Worm (Caenorhabditis elegans) whole organism, L1 larva: ENCODE results near the gene srxa-12.
A peak's percentile ranks its signal among the peaks of the same experiment; 100 is the strongest.

ENCODE experiments used
- C16A3.4 ChIP-seq: fragments of 150-350 bp; optimal IDR thresholded peaks from 2 replicates; lab custom pipeline; 2014; ENCODE audit warnings: missing biosample characterization, missing genetic modification characterization
- F16B12.6 ChIP-seq: fragments of 150-350 bp; optimal IDR thresholded peaks from 2 replicates; lab custom pipeline; 2014; ENCODE audit warnings: missing biosample characterization, missing genetic modification characterization
- ama-1 ChIP-seq: fragments of 150-350 bp; optimal IDR thresholded peaks from 2 replicates; lab custom pipeline; 2014
- ceh-63 ChIP-seq: fragments of 200-800 bp; sonication (Bioruptor generic); optimal IDR thresholded peaks from 2 replicates; lab custom pipeline; 2018; ENCODE audit warnings: mild to moderate bottlenecking, missing genetic modification characterization, missing compliant biosample characterization
- ceh-90 ChIP-seq: sonication (generic microtip); optimal IDR thresholded peaks from 2 replicates; lab custom pipeline; 2016; ENCODE audit warnings: missing genetic modification characterization, missing compliant biosample characterization
- dsc-1 ChIP-seq: sonication (generic microtip); optimal IDR thresholded peaks from 2 replicates; lab custom pipeline; 2016; ENCODE audit warnings: mild to moderate bottlenecking, missing genetic modification characterization, missing compliant biosample characterization
- efl-1 ChIP-seq, 4 experiments: fragments of 150-350 bp; optimal IDR thresholded peaks in 3 of 4; peaks in 1 of 4; 1 replicate in 1 of 4; 2 replicates in 3 of 4; lab custom pipeline; 2014; ENCODE audit warnings: missing biosample characterization in 2 of 4, missing genetic modification characterization in 2 of 4, missing genetic modification reagents in 2 of 4
- elt-3 ChIP-seq, 6 experiments: fragments of 150-350 bp in 1 of 6; sonication (generic microtip); optimal IDR thresholded peaks; 2 replicates each; lab custom pipeline; 2017 to 2018; ENCODE audit warnings: missing biosample characterization in 6 of 6, missing genetic modification characterization in 6 of 6, inconsistent platforms in 1 of 6
- ets-5 ChIP-seq: fragments of 200-800 bp; sonication (Bioruptor generic); IDR thresholded peaks from 2 replicates; pipeline ENCODE4 v1.3.6; 2022; ENCODE audit warnings: missing genetic modification characterization, missing compliant biosample characterization
- fkh-10 ChIP-seq: sonication (generic microtip); optimal IDR thresholded peaks from 2 replicates; lab custom pipeline; 2017; ENCODE audit warnings: missing biosample characterization, missing genetic modification reagents, missing genetic modification characterization
- fkh-8 ChIP-seq: sonication (generic microtip); optimal IDR thresholded peaks from 2 replicates; lab custom pipeline; 2016; ENCODE audit warnings: mild to moderate bottlenecking, missing genetic modification characterization, missing compliant biosample characterization
- grh-1 ChIP-seq: fragments of 200-800 bp; sonication (Bioruptor generic); IDR thresholded peaks from 2 replicates; pipeline ENCODE4 v1.3.6; 2022; ENCODE audit warnings: missing genetic modification reagents, missing genetic modification characterization, missing compliant biosample characterization
- hlh-17 ChIP-seq: fragments of 200-800 bp; sonication (Bioruptor generic); optimal IDR thresholded peaks from 2 replicates; lab custom pipeline; 2018; ENCODE audit warnings: missing genetic modification characterization, mild to moderate bottlenecking, missing compliant biosample characterization, moderate library complexity, borderline replicate concordance
- lin-15B ChIP-seq: fragments of 150-350 bp; sonication (generic microtip); optimal IDR thresholded peaks from 3 replicates; lab custom pipeline; 2014; ENCODE audit warnings: missing biosample characterization, missing genetic modification characterization
- lin-35 ChIP-seq, 2 experiments: fragments of 150-350 bp; optimal IDR thresholded peaks; 2 replicates each; lab custom pipeline; 2014; ENCODE audit warnings: missing biosample characterization in 2 of 2, missing genetic modification characterization in 2 of 2, missing genetic modification reagents in 2 of 2
- lir-3 ChIP-seq: sonication (generic microtip); optimal IDR thresholded peaks from 2 replicates; lab custom pipeline; 2016; ENCODE audit warnings: mild to moderate bottlenecking, missing genetic modification characterization, moderate library complexity, missing compliant biosample characterization; ENCODE audit not compliant: poor library complexity
- lsy-2 ChIP-seq, 2 experiments: fragments of 150-350 bp; optimal IDR thresholded peaks; 2 replicates each; lab custom pipeline; 2014; ENCODE audit warnings: missing biosample characterization in 2 of 2, missing genetic modification characterization in 2 of 2
- mef-2 ChIP-seq: fragments of 150-350 bp; optimal IDR thresholded peaks from 2 replicates; lab custom pipeline; 2014; ENCODE audit warnings: missing biosample characterization, missing genetic modification characterization
- mep-1 ChIP-seq: fragments of 150-350 bp; optimal IDR thresholded peaks from 2 replicates; lab custom pipeline; 2014; ENCODE audit warnings: missing biosample characterization, missing genetic modification characterization
- nhr-19 ChIP-seq: fragments of 200-800 bp; sonication (Bioruptor generic); conservative IDR thresholded peaks from 2 replicates; pipeline ENCODE4 v1.3.6; 2022; ENCODE audit warnings: missing genetic modification characterization, missing compliant biosample characterization
- nhr-20 ChIP-seq: sonication (generic microtip); optimal IDR thresholded peaks from 2 replicates; lab custom pipeline; 2016; ENCODE audit warnings: mild to moderate bottlenecking, missing genetic modification characterization, missing compliant biosample characterization
- nhr-28 ChIP-seq: fragments of 150-350 bp; optimal IDR thresholded peaks from 2 replicates; lab custom pipeline; 2014; ENCODE audit warnings: missing biosample characterization, missing genetic modification characterization
- nhr-71 ChIP-seq: sonication (generic microtip); optimal IDR thresholded peaks from 2 replicates; lab custom pipeline; 2016; ENCODE audit warnings: mild to moderate bottlenecking, missing genetic modification characterization, moderate library complexity, missing compliant biosample characterization
- nhr-84 ChIP-seq: sonication (generic microtip); optimal IDR thresholded peaks from 2 replicates; lab custom pipeline; 2017; ENCODE audit warnings: missing biosample characterization, missing genetic modification characterization
- nhr-85 ChIP-seq: sonication (generic microtip); peaks from one replicate; lab custom pipeline; 2016; ENCODE audit warnings: missing genetic modification characterization, inconsistent platforms, missing compliant biosample characterization
- nhr-90 ChIP-seq: sonication (generic microtip); optimal IDR thresholded peaks from 2 replicates; lab custom pipeline; 2016; ENCODE audit warnings: mild to moderate bottlenecking, missing genetic modification characterization, missing compliant biosample characterization; ENCODE audit not compliant: poor library complexity
- pag-3 ChIP-seq: sonication (generic microtip); optimal IDR thresholded peaks from 2 replicates; lab custom pipeline; 2017; ENCODE audit warnings: missing genetic modification characterization, mild to moderate bottlenecking, missing compliant biosample characterization, antibody characterized with exemption, borderline replicate concordance; ENCODE audit not compliant: insufficient read depth
- rnt-1 ChIP-seq: sonication (generic microtip); optimal IDR thresholded peaks from 2 replicates; lab custom pipeline; 2016; ENCODE audit warnings: mild to moderate bottlenecking, missing genetic modification characterization, moderate library complexity, missing compliant biosample characterization
- snpc-4 ChIP-seq: fragments of 150-350 bp; optimal IDR thresholded peaks from 2 replicates; lab custom pipeline; 2014; ENCODE audit warnings: missing biosample characterization, missing genetic modification characterization
- sptf-1 ChIP-seq: fragments of 150-350 bp; optimal IDR thresholded peaks from 2 replicates; lab custom pipeline; 2014; ENCODE audit warnings: missing biosample characterization, missing genetic modification characterization
- tbx-2 ChIP-seq: sonication (generic microtip); optimal IDR thresholded peaks from 2 replicates; lab custom pipeline; 2016; ENCODE audit warnings: missing genetic modification characterization, missing compliant biosample characterization
- tlp-1 ChIP-seq: fragments of 150-350 bp; optimal IDR thresholded peaks from 2 replicates; lab custom pipeline; 2014; ENCODE audit warnings: missing biosample characterization, missing genetic modification characterization
- unc-130 ChIP-seq: fragments of 150-350 bp; optimal IDR thresholded peaks from 2 replicates; lab custom pipeline; 2017; ENCODE audit warnings: missing biosample characterization, missing genetic modification characterization, inconsistent platforms
- zip-4 ChIP-seq: fragments of 200-800 bp; sonication (Bioruptor generic); optimal IDR thresholded peaks from 2 replicates; lab custom pipeline; 2018; ENCODE audit warnings: mild to moderate bottlenecking, missing genetic modification characterization, moderate library complexity, missing compliant biosample characterization

srxa-12 gene

ce11 chrV:13949752-13950151, 23.3 kb downstream of the srxa-12 start, which contains the start of gene R10D12.7:
Gene R10D12.7, plus strand, starts transcription at chrV:13950052.
- TF ChIP-seq tbx-2 (tag; lab: Kevin White, UChicago), result no peak
- TF ChIP-seq snpc-4 (tag; lab: Kevin White, UChicago), result no peak
- TF ChIP-seq dsc-1 (tag; lab: Kevin White, UChicago), result no peak
- TF ChIP-seq C16A3.4 (tag; lab: Kevin White, UChicago), result no peak
- no peak for TF ChIP-seq efl-1 (optimal IDR thresholded peaks at IDR 0.05; lab: Kevin White, UChicago)
- TF ChIP-seq efl-1 (GFP tag; optimal IDR thresholded peaks at IDR 0.05 in 1 of 2; lab: Kevin White, UChicago), result no peak
- TF ChIP-seq fkh-8, result no peak
- no peak for TF ChIP-seq lin-15B
- TF ChIP-seq lsy-2 (tag; optimal IDR thresholded peaks at IDR 0.05; lab: Kevin White, UChicago), result no peak
- no peak for TF ChIP-seq nhr-19 (GFP tag; lab: Robert Waterston, UW)
- TF ChIP-seq lir-3 (tag; lab: Kevin White, UChicago), result no peak
- TF ChIP-seq, all 84 proteins: peak for 0

- no peak for TF ChIP-seq ceh-90 (tag; lab: Kevin White, UChicago)
- TF ChIP-seq nhr-90 (tag; lab: Kevin White, UChicago), result no peak
- no peak for TF ChIP-seq lin-15B
- TF ChIP-seq efl-1 (optimal IDR thresholded peaks at IDR 0.05; lab: Kevin White, UChicago), result no peak
- TF ChIP-seq efl-1 (GFP tag; optimal IDR thresholded peaks at IDR 0.05 in 1 of 2; lab: Kevin White, UChicago), result peak in 1 of 2 experiments; percentile 35
- TF ChIP-seq nhr-85 (tag; lab: Kevin White, UChicago), result no peak
- no peak for TF ChIP-seq nhr-20 (tag; lab: Kevin White, UChicago)
- no peak for TF ChIP-seq pag-3
- no peak for TF ChIP-seq tlp-1 (tag; lab: Kevin White, UChicago)
- TF ChIP-seq snpc-4 (tag; lab: Kevin White, UChicago), result no peak
- TF ChIP-seq elt-3 (tag; optimal IDR thresholded peaks at IDR 0.05; lab: Kevin White, UChicago), result peak in 1 of 6 experiments; percentile 45
- TF ChIP-seq ama-1 (lab: Kevin White, UChicago), result no peak
Observed at ce11 chrV:13953191-13953590, 26.7 kb downstream of the srxa-12 start, which contains the start of gene R10D12.8. Gene R10D12.8, minus strand, starts transcription at chrV:13953291.

ce11 chrV:13954056-13954455, 27.6 kb downstream of the srxa-12 start, which contains the start of gene swt-6:
Gene swt-6, plus strand, starts transcription at chrV:13954356.
- TF ChIP-seq nhr-90 (tag; lab: Kevin White, UChicago) (no peak), efl-1 (optimal IDR thresholded peaks at IDR 0.05; lab: Kevin White, UChicago) (no peak), efl-1 (GFP tag; optimal IDR thresholded peaks at IDR 0.05 in 1 of 2; lab: Kevin White, UChicago) (peak in 1 of 2 experiments; percentile 22), mef-2 (tag; lab: Kevin White, UChicago) (no peak), fkh-10 (GFP tag; lab: Kevin White, UChicago) (no peak), unc-130 (tag; lab: Kevin White, UChicago) (no peak), grh-1 (GFP tag; lab: Robert Waterston, UW) (no peak), ceh-63 (GFP tag; lab: Kevin White, UChicago) (no peak), lin-35 (GFP tag; optimal IDR thresholded peaks at IDR 0.05; lab: Kevin White, UChicago) (no peak)

ce11 chrV:13955370-13956089, 29.0 kb downstream of the srxa-12 start:
- TF ChIP-seq pag-3 (no peak), zip-4 (GFP tag; lab: Kevin White, UChicago) (no peak), F16B12.6 (tag; lab: Kevin White, UChicago) (no peak), fkh-8 (no peak), mep-1 (no peak), lir-3 (tag; lab: Kevin White, UChicago) (no peak), nhr-71 (tag; lab: Kevin White, UChicago) (no peak), lsy-2 (tag; optimal IDR thresholded peaks at IDR 0.05; lab: Kevin White, UChicago) (no peak), ceh-90 (tag; lab: Kevin White, UChicago) (no peak), hlh-17 (GFP tag; lab: Kevin White, UChicago) (no peak), ets-5 (GFP tag; lab: Robert Waterston, UW) (no peak), nhr-84 (no peak), ceh-63 (GFP tag; lab: Kevin White, UChicago) (no peak), sptf-1 (tag; lab: Kevin White, UChicago) (no peak), ama-1 (lab: Kevin White, UChicago) (no peak), rnt-1 (tag; lab: Kevin White, UChicago) (no peak), nhr-28 (tag; lab: Kevin White, UChicago) (no peak)
